Worm (Caenorhabditis elegans) whole organism, mixed stage, embryonic: Measurements from ENCODE around the gene str-96.

ENCODE experiments used
- bed-3 ChIP-seq: fragments of 200-800 bp; sonication (Bioruptor generic); optimal IDR thresholded peaks from 3 replicates; lab custom pipeline; 2018; ENCODE audit warnings: mild to moderate bottlenecking, missing genetic modification characterization, moderate library complexity, missing compliant biosample characterization
- blmp-1 ChIP-seq: fragments of 150-350 bp; optimal IDR thresholded peaks from 2 replicates; lab custom pipeline; 2014; ENCODE audit warnings: missing biosample characterization, missing genetic modification characterization
- ceh-43 ChIP-seq: fragments of 200-800 bp; sonication (Bioruptor generic); optimal IDR thresholded peaks from 2 replicates; lab custom pipeline; 2018; ENCODE audit warnings: mild to moderate bottlenecking, missing genetic modification characterization, moderate library complexity, missing compliant biosample characterization
- ceh-83 ChIP-seq: fragments of 200-800 bp; sonication (Bioruptor generic); optimal IDR thresholded peaks from 2 replicates; lab custom pipeline; 2018; ENCODE audit warnings: mild to moderate bottlenecking, missing genetic modification characterization, missing compliant biosample characterization
- ces-1 ChIP-seq: fragments of 150-350 bp; optimal IDR thresholded peaks from 2 replicates; lab custom pipeline; 2014; ENCODE audit warnings: missing biosample characterization, missing genetic modification reagents, missing genetic modification characterization
- drap-1 ChIP-seq: fragments of 200-800 bp; sonication (Bioruptor generic); optimal IDR thresholded peaks from 3 replicates; lab custom pipeline; 2018; ENCODE audit warnings: mild to moderate bottlenecking, missing genetic modification characterization, missing compliant biosample characterization
- elt-1 ChIP-seq: sonication (generic microtip); optimal IDR thresholded peaks from 2 replicates; lab custom pipeline; 2017; ENCODE audit warnings: missing genetic modification characterization, mild to moderate bottlenecking, missing compliant biosample characterization, antibody characterized with exemption, moderate library complexity, borderline replicate concordance; ENCODE audit not compliant: insufficient read depth
- elt-3 ChIP-seq: fragments of 150-350 bp; optimal IDR thresholded peaks from 2 replicates; lab custom pipeline; 2014; ENCODE audit warnings: missing biosample characterization, missing genetic modification characterization
- flh-1 ChIP-seq: fragments of 200-800 bp; sonication (Bioruptor generic); optimal IDR thresholded peaks from 2 replicates; lab custom pipeline; 2018; ENCODE audit warnings: mild to moderate bottlenecking, missing genetic modification characterization, moderate library complexity, missing compliant biosample characterization
- hlh-1 ChIP-seq: fragments of 150-350 bp; optimal IDR thresholded peaks from 2 replicates; lab custom pipeline; 2014; ENCODE audit warnings: missing biosample characterization, missing genetic modification reagents, missing genetic modification characterization
- lin-13 ChIP-seq: fragments of 150-350 bp; optimal IDR thresholded peaks from 2 replicates; lab custom pipeline; 2014; ENCODE audit warnings: missing biosample characterization, missing genetic modification characterization
- lsy-2 ChIP-seq: fragments of 150-350 bp; optimal IDR thresholded peaks from 2 replicates; lab custom pipeline; 2014; ENCODE audit warnings: missing biosample characterization, missing genetic modification characterization
- mab-5 ChIP-seq: fragments of 150-350 bp; optimal IDR thresholded peaks from 2 replicates; lab custom pipeline; 2014; ENCODE audit warnings: missing biosample characterization, missing genetic modification characterization
- mls-2 ChIP-seq: sonication (generic microtip); optimal IDR thresholded peaks from 2 replicates; lab custom pipeline; 2016; ENCODE audit warnings: mild to moderate bottlenecking, missing genetic modification characterization, moderate library complexity, missing compliant biosample characterization
- nhr-12 ChIP-seq: fragments of 150-350 bp; optimal IDR thresholded peaks from 2 replicates; lab custom pipeline; 2014; ENCODE audit warnings: missing biosample characterization, missing genetic modification characterization
- nhr-2 ChIP-seq: fragments of 150-350 bp; optimal IDR thresholded peaks from 2 replicates; lab custom pipeline; 2014; ENCODE audit warnings: missing biosample characterization, missing genetic modification characterization
- nhr-237 ChIP-seq: fragments of 150-350 bp; optimal IDR thresholded peaks from 2 replicates; lab custom pipeline; 2014; ENCODE audit warnings: missing biosample characterization, missing genetic modification characterization
- nhr-28 ChIP-seq: fragments of 150-350 bp; optimal IDR thresholded peaks from 2 replicates; lab custom pipeline; 2014; ENCODE audit warnings: missing biosample characterization, missing genetic modification characterization
- nhr-76 ChIP-seq: sonication (generic microtip); optimal IDR thresholded peaks from 2 replicates; lab custom pipeline; 2017; ENCODE audit warnings: missing biosample characterization, missing genetic modification characterization
- pha-4 ChIP-seq: fragments of 150-350 bp; optimal IDR thresholded peaks from 2 replicates; lab custom pipeline; 2018; ENCODE audit warnings: missing biosample characterization, missing genetic modification reagents, missing genetic modification characterization
- sem-2 ChIP-seq: fragments of 200-800 bp; sonication (Bioruptor generic); optimal IDR thresholded peaks from 2 replicates; lab custom pipeline; 2018; ENCODE audit warnings: mild to moderate bottlenecking, missing genetic modification characterization, missing compliant biosample characterization
- snpc-4 ChIP-seq: fragments of 150-350 bp; optimal IDR thresholded peaks from 2 replicates; lab custom pipeline; 2014; ENCODE audit warnings: missing biosample characterization, missing genetic modification characterization
- tbx-8 ChIP-seq: fragments of 200-800 bp; sonication (Bioruptor generic); optimal IDR thresholded peaks from 2 replicates; lab custom pipeline; 2018; ENCODE audit warnings: mild to moderate bottlenecking, missing genetic modification characterization, moderate library complexity, missing compliant biosample characterization
- unc-120 ChIP-seq: sonication (generic microtip); optimal IDR thresholded peaks from 2 replicates; lab custom pipeline; 2017; ENCODE audit warnings: missing genetic modification characterization, missing compliant biosample characterization; ENCODE audit not compliant: poor library complexity, severe bottlenecking
- unc-39 ChIP-seq: fragments of 150-350 bp; optimal IDR thresholded peaks from 2 replicates; lab custom pipeline; 2014; ENCODE audit warnings: missing biosample characterization, missing genetic modification characterization
- unc-62 ChIP-seq: fragments of 150-350 bp; optimal IDR thresholded peaks from 2 replicates; lab custom pipeline; 2014; ENCODE audit warnings: missing biosample characterization, missing genetic modification reagents, missing genetic modification characterization
- zip-8 ChIP-seq: fragments of 150-350 bp; optimal IDR thresholded peaks from 2 replicates; lab custom pipeline; 2014; ENCODE audit warnings: missing biosample characterization, missing genetic modification characterization
- ztf-11 ChIP-seq: fragments of 150-350 bp; optimal IDR thresholded peaks from 2 replicates; lab custom pipeline; 2014; ENCODE audit warnings: missing biosample characterization, missing genetic modification characterization

str-96 gene

DNA sequence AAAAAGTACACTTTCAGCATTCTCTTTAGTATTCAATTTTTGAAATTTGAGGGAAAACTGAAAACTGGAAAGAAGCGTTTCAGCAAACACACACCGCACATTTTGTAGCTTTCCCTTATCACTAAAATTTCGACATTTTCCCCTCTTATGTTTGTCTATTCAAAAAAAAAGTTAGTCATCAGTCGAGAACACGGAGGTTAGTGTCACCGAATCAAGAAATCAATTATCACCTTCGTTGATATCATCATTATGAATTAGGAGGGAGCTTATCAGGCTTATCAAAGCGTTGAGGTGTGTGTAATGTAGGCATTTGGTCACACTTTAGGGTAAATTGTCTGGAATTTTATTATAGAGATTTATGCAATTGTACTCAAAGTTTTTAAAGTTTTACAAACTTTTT lies 4.8 kb upstream of the str-96 start, which contains the start of gene cpr-3:
Gene cpr-3 (minus strand): TSS at position 104 of the 400 bp plus-strand sequence.
- TF ChIP-seq ceh-83 (GFP tag; lab: Kevin White, UChicago) (no peak), nhr-237 (tag; lab: Kevin White, UChicago) (no peak), ces-1 (GFP tag; lab: Kevin White, UChicago) (no peak), mab-5 (no peak)

DNA sequence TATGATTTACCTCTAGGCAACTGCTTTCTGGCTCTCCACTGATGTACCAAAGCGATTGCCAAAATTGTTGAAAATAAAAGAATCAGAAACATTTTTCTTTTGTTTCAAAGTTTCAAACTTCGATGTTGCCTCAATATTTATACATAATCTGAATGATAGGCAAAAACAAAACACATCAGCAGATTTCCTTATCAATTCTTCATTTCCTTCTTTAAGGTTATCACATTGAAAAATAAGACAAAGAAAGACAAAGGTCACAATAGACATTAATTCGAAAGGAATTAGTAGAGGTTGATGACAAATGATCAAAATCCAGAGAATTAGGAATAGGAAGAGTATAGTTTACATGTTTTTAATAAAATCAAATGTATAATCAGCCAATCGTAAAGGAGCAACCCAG lies 2.8 kb downstream of the str-96 start, which contains the start of gene cyp-34A2:
Gene cyp-34A2 (minus strand): TSS at position 101 of the 400 bp plus-strand sequence.
- no peak for TF ChIP-seq nhr-28
- no peak for TF ChIP-seq drap-1 (GFP tag; lab: Kevin White, UChicago)
- no peak for TF ChIP-seq elt-1 (tag; lab: Kevin White, UChicago)
- no peak for TF ChIP-seq mls-2

DNA sequence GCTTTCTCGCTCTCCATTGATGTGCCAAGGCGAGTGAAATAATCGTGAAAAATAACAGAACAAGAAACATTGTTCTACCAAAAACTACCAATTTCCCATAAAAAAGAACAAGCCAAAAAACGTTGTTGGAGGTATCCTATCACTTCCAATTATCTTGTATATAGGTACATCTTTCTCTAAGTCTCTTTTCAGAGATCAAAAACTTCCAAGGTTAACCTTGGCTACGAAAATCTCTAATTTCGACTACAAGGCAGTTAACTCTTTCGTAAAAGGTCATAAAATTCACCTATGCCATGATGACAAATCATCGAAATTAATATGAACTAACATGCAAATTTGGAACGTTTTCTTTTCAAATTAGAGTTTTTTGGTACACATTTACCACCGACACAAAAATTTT lies 5.9 kb downstream of the str-96 start, which contains the start of gene cyp-34A1:
Gene cyp-34A1 (minus strand): TSS at position 101 of the 400 bp plus-strand sequence.
- no peak for TF ChIP-seq unc-120
- TF ChIP-seq nhr-237 (tag; lab: Kevin White, UChicago): no peak
- no peak for TF ChIP-seq ceh-43 (GFP tag; lab: Kevin White, UChicago)
- no peak for TF ChIP-seq hlh-1 (tag; lab: Kevin White, UChicago)
- TF ChIP-seq nhr-12: no peak
- no peak for TF ChIP-seq lsy-2 (tag; lab: Kevin White, UChicago)
- TF ChIP-seq blmp-1 (tag; lab: Kevin White, UChicago): no peak
- no peak for TF ChIP-seq mab-5
- TF ChIP-seq zip-8 (tag; lab: Kevin White, UChicago): no peak
- no peak for TF ChIP-seq unc-39 (tag; lab: Kevin White, UChicago)
- no peak for TF ChIP-seq flh-1

DNA sequence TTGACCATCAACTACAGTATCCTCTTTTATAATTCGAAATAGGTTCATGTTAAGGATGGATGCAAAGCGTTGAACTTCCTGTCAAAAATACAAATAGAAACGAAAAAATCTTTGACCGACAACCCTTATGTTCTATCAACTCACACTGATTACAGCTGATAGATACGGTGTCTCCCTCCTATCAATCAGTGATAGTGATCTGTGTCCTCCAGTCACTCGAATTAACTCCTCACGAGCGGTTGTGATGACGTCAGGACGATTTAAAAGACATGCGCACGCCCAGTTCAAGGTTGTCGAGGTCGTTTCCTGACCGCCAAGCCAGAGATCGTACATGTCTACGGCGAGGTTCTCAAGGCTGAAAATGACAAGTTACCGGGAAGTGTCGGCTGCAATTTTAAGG lies 7.8 kb downstream of the str-96 start:
- no peak for TF ChIP-seq mab-5
- TF ChIP-seq sem-2 (GFP tag; lab: Kevin White, UChicago): no peak

DNA sequence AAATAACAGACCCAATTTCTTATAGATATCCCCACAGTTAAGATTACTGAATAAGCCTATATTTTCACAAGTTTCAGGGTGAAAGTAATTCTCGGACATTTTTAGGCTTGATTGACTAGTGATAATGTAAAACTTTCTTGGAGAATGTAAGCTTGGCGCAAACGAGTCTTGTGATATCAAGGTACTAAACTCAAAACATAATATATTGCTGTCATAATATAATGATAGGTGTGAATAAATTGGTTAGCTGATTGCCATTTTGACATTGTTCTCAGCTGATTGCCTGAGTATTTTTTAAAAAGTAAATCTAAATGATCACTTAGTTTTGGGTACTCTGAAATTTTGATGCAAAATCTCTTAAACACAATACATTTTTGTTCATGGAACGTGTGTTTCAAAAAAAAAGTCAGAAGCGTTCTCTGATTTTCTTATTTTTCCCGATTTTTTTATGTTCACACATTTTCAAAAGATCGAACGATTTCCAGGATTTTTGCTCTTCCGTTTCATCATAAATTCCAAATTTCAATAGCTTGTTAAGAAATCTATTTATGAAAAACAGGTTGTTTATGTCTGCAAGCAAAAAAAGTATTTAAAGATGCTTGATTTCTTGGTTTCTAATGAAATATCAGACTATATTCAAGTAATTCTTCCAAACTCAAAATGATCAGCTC lies 12.4 kb downstream of the str-96 start, which contains the start of the genes srw-19 and srx-51:
Gene srw-19 (minus strand): TSS at position 101 of the 671 bp plus-strand sequence.
Gene srx-51 (plus strand): TSS at position 621 of the 671 bp plus-strand sequence.
- TF ChIP-seq mab-5: no peak
- TF ChIP-seq, all 35 proteins: peak for 0

DNA sequence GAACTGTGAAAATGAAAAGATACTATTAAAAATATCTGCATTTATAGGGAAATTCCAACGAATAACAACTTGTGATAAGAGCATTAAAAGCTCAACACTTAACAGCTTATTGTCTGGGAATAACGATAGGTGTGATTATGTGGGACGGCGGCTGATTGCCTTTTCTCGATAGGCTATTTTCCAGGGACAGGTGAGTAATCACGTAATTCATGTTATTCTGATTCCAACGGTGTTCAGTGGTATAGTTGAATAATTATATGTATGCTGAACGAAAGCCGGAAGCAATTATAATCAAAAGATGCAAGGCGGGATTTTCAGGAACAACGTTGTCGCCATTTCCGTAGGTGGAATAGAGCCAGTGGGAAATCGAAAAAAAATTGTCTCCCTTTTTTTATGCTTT lies 16.9 kb downstream of the str-96 start, which contains the start of gene srw-17:
Gene srw-17 (minus strand): TSS at position 101 of the 400 bp plus-strand sequence.
- TF ChIP-seq nhr-28: no peak
- no peak for TF ChIP-seq sem-2 (GFP tag; lab: Kevin White, UChicago)
- no peak for TF ChIP-seq lsy-2 (tag; lab: Kevin White, UChicago)
- TF ChIP-seq hlh-1 (tag; lab: Kevin White, UChicago): no peak
- TF ChIP-seq snpc-4: no peak
- no peak for TF ChIP-seq pha-4 (tag; lab: Kevin White, UChicago)
- TF ChIP-seq elt-1 (tag; lab: Kevin White, UChicago): no peak
- TF ChIP-seq nhr-2 (tag; lab: Kevin White, UChicago): no peak
- no peak for TF ChIP-seq unc-120
- TF ChIP-seq tbx-8 (GFP tag; lab: Kevin White, UChicago): no peak
- TF ChIP-seq nhr-76: no peak
- TF ChIP-seq ztf-11 (tag; lab: Kevin White, UChicago): no peak
- no peak for TF ChIP-seq ceh-83 (GFP tag; lab: Kevin White, UChicago)

DNA sequence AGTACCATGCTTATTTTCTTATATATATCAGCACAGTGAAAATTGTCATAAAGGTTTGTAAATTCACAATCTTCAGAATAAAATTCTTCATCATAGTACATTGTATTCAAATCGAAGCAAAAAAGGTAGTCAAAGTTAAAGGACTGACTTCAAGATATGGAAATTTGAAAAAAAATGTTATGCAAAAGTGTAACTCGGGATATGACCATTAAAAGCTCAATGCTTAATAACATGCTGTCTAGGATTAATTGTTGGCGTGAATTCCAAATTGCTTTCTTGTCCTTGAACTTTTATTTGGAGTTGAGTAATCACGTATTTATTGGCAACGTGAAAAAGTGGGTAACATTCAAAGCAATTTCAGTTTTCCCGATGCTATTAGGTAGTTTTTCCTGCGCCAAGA lies 19.0 kb downstream of the str-96 start, which contains the start of gene srw-16:
Gene srw-16 (minus strand): TSS at position 101 of the 400 bp plus-strand sequence.
- TF ChIP-seq lin-13 (tag; lab: Kevin White, UChicago): no peak
- TF ChIP-seq unc-120: no peak
- no peak for TF ChIP-seq elt-1 (tag; lab: Kevin White, UChicago)
- no peak for TF ChIP-seq drap-1 (GFP tag; lab: Kevin White, UChicago)
- TF ChIP-seq unc-62 (GFP tag; lab: Kevin White, UChicago): no peak
- no peak for TF ChIP-seq bed-3 (GFP tag; lab: Kevin White, UChicago)
- no peak for TF ChIP-seq unc-39 (tag; lab: Kevin White, UChicago)
- no peak for TF ChIP-seq nhr-237 (tag; lab: Kevin White, UChicago)
- no peak for TF ChIP-seq elt-3
- no peak for TF ChIP-seq snpc-4
- no peak for TF ChIP-seq lsy-2 (tag; lab: Kevin White, UChicago)
